Worm (Caenorhabditis elegans): ENCODE data around the gene twk-3.
A peak's percentile ranks its signal among the peaks of the same experiment; 100 is the strongest.

twk-3 gene

DNA sequence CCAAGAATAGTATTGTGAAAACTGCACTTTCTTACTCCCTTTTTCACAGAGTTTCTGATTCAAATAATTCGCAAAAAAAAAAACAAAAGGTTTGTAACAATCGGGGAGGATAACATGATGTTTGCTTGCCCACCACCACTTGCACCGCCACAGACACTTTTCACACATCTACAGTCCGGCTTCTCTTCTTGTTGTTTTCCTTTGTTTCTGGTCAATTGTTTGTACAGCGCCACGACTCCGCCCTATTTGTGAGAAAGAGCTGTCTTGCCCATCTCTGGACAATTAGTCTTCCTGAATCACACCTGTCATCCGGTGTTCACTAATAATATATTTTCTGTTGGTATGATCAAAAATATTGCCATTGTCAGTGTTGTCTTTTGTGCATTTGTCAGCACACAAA, 18.4 kb upstream of the twk-3 start, which contains the start of gene M110.9:
Gene M110.9, plus strand, starts transcription at position 301 of the 400 bp plus-strand sequence.
- no peak for TF ChIP-seq ceh-18 (tag; optimal IDR thresholded peaks at IDR 0.05)
- TF ChIP-seq elt-2 (tag; optimal IDR thresholded peaks at IDR 0.05), result no peak
- no peak for TF ChIP-seq lin-11 (tag; optimal IDR thresholded peaks at IDR 0.05)
- TF ChIP-seq ceh-9 (tag; optimal IDR thresholded peaks at IDR 0.05), result no peak
- no peak for TF ChIP-seq eyg-1 (tag; optimal IDR thresholded peaks at IDR 0.05)
- no peak for TF ChIP-seq elt-4 (tag; optimal IDR thresholded peaks at IDR 0.05)
- no peak for TF ChIP-seq nfya-1 (tag; optimal IDR thresholded peaks at IDR 0.05)
- TF ChIP-seq ceh-6 (GFP tag; optimal IDR thresholded peaks at IDR 0.05), result no peak
- no peak for TF ChIP-seq ceh-31 (tag; optimal IDR thresholded peaks at IDR 0.05)
- TF ChIP-seq fkh-10 (GFP tag; optimal IDR thresholded peaks at IDR 0.05), result no peak
- TF ChIP-seq T23F11.4 (GFP tag; optimal IDR thresholded peaks at IDR 0.05), result no peak
- TF ChIP-seq sox-4 (tag; optimal IDR thresholded peaks at IDR 0.05), result no peak
- TF ChIP-seq C08G9.2 (tag; optimal IDR thresholded peaks at IDR 0.05), result no peak
- no peak for TF ChIP-seq ceh-48 (tag; optimal IDR thresholded peaks at IDR 0.05)
- no peak for TF ChIP-seq lim-6 (tag; optimal IDR thresholded peaks at IDR 0.05)
- no peak for TF ChIP-seq ceh-22 (tag; optimal IDR thresholded peaks at IDR 0.05)
- no peak for TF ChIP-seq Y22D7AL.16 (tag; optimal IDR thresholded peaks at IDR 0.05)
- no peak for TF ChIP-seq pros-1 (tag; optimal IDR thresholded peaks at IDR 0.05)
- TF ChIP-seq pag-3 (tag; optimal IDR thresholded peaks at IDR 0.05; ENCODE audit: borderline replicate concordance), result no peak

DNA sequence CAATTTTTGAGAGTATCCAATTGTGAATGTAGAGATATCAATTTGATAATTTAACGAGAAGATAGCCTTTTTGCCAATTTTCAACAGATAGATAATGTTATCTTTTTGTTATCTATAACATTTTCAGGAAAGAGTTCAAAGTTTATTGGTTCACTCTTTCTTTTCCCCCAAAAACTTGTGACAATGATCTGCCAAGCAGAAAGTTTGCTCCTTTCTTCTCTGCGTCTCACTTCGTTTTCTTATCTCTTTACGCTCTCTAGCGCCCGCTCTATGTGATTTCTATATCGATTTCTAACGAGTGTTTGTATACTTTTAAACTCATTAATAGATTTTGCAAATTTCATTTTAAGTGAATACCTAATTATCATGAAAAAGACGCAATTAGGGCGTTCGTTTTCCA, 13.9 kb upstream of the twk-3 start:
- TF ChIP-seq unc-42 (tag; optimal IDR thresholded peaks at IDR 0.05) (no peak), hlh-15 (tag; optimal IDR thresholded peaks at IDR 0.05) (no peak), dmd-4 (tag; optimal IDR thresholded peaks at IDR 0.05; ENCODE audit: borderline replicate concordance) (no peak), ceh-6 (GFP tag; optimal IDR thresholded peaks at IDR 0.05) (no peak), ztf-16 (tag; optimal IDR thresholded peaks at IDR 0.05) (no peak), ceh-9 (tag; optimal IDR thresholded peaks at IDR 0.05) (no peak), elt-2 (tag; optimal IDR thresholded peaks at IDR 0.05) (peak; percentile 83), rnt-1 (tag; optimal IDR thresholded peaks at IDR 0.05) (no peak)

DNA sequence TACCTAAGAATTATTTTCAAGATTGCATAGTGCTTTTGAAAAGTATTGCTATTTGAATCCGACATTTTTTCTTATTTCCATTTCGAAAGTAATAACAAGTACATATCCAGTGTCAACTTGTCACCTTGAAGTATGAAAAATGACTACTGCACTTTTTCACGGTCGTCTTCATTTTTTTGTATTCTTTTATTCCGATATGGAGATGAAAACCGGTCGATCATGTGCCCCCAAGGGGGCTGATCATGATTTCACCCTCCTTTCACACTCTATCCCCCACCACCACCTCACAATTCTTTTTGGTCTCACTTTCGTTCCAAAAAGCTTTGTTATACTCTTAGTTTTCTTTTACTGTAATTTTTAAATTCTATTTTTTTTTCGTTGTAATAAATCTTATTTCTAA, 13.3 kb upstream of the twk-3 start:
- TF ChIP-seq hlh-8 (tag; optimal IDR thresholded peaks at IDR 0.05), result no peak
- TF ChIP-seq syd-9 (tag; optimal IDR thresholded peaks at IDR 0.05), result no peak

DNA sequence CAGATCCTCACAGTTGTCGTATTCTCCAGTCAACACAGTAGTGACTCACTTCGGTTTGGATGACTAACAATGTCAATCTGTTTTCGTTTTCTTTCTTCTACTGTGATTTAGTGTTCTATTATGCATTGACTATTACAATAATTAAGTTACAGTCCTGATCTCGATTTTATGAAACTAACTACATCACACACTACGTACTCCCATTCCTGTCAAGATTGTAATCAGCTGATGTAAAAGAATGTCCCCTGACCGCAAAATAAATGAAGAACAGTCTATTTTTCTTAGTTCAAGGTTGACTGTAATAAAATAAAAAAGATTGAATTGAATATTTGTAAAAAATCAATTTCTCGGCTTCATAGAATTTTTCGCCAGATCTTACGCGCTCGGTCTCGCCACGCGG, 12.8 kb upstream of the twk-3 start:
- TF ChIP-seq hlh-15 (tag; optimal IDR thresholded peaks at IDR 0.05), result no peak
- TF ChIP-seq ets-4 (tag; optimal IDR thresholded peaks at IDR 0.05), result no peak
- TF ChIP-seq unc-42 (tag; optimal IDR thresholded peaks at IDR 0.05), result no peak
- no peak for TF ChIP-seq pat-9 (tag; optimal IDR thresholded peaks at IDR 0.05)
- no peak for TF ChIP-seq ceh-30 (tag; optimal IDR thresholded peaks at IDR 0.05)
- TF ChIP-seq K02D7.2 (tag; optimal IDR thresholded peaks at IDR 0.05), result no peak
- no peak for TF ChIP-seq pag-3 (tag; optimal IDR thresholded peaks at IDR 0.05; ENCODE audit: borderline replicate concordance)
- TF ChIP-seq sdc-2 (tag; optimal IDR thresholded peaks at IDR 0.05), result no peak
- no peak for TF ChIP-seq che-1 (tag; optimal IDR thresholded peaks at IDR 0.05)
- no peak for TF ChIP-seq madf-2 (tag; optimal IDR thresholded peaks at IDR 0.05)
- TF ChIP-seq hlh-30 (tag; optimal IDR thresholded peaks at IDR 0.05; ENCODE audit: insufficient read depth), result no peak
- TF ChIP-seq ref-2 (tag; optimal IDR thresholded peaks at IDR 0.05), result no peak
- no peak for TF ChIP-seq pqm-1 (tag; optimal IDR thresholded peaks at IDR 0.05)

DNA sequence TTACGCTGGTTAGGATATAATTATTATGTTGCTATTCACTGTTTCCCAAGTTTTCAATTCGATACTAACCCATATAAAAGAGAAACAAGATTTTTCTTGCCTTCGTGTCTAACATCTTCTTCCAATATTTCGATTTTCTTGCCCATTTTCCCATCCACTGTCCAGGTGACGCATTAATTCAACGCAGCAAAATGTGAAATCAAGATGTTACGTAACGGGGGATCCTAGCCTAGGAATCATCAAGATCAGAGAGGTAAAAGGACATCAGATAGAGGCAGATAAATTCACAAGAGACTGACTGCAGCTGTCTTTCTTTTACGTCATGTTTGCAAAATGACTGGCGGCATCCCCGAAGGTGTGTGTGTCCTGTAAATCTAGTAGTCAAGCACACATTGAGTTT, 12.0 kb upstream of the twk-3 start:
- TF ChIP-seq npax-4 (tag; optimal IDR thresholded peaks at IDR 0.05), result no peak
- no peak for TF ChIP-seq pag-3 (tag; optimal IDR thresholded peaks at IDR 0.05; ENCODE audit: borderline replicate concordance)
- no peak for TF ChIP-seq dmd-4 (tag; optimal IDR thresholded peaks at IDR 0.05; ENCODE audit: borderline replicate concordance)
- TF ChIP-seq ama-1 (optimal IDR thresholded peaks at IDR 0.05), result no peak
- TF ChIP-seq rnt-1 (tag; optimal IDR thresholded peaks at IDR 0.05), result no peak
- TF ChIP-seq hlh-30 (tag; optimal IDR thresholded peaks at IDR 0.05; ENCODE audit: insufficient read depth), result no peak
- TF ChIP-seq sox-4 (tag; optimal IDR thresholded peaks at IDR 0.05), result no peak
- no peak for TF ChIP-seq nhr-232 (tag; optimal IDR thresholded peaks at IDR 0.05)
